Fruit fly (Drosophila melanogaster) whole organism, embryonic: ENCODE results near the gene ArfGAP1.
A peak's percentile ranks its signal among the peaks of the same experiment; 100 is the strongest.

ENCODE experiments used
- CG10366 ChIP-seq: fragments of 200-800 bp; sonication (Bioruptor generic); IDR thresholded peaks from 2 replicates; pipeline ENCODE4 v1.3.6; 2022; ENCODE audit warnings: missing biosample characterization, missing genetic modification characterization
- CG11696 ChIP-seq: fragments of 200-800 bp; sonication (Bioruptor generic); IDR thresholded peaks from 2 replicates; pipeline ENCODE4 v1.3.6; 2022; ENCODE audit warnings: missing biosample characterization, missing genetic modification characterization
- CG12071 ChIP-seq: fragments of 200-800 bp; sonication (Bioruptor generic); optimal IDR thresholded peaks from 3 replicates; lab custom pipeline; 2018; ENCODE audit warnings: missing biosample characterization, mild to moderate bottlenecking, missing genetic modification characterization
- CG13287 ChIP-seq: fragments of 200-800 bp; sonication (Bioruptor generic); IDR thresholded peaks from 2 replicates; pipeline ENCODE4 v1.3.6; 2022; ENCODE audit warnings: missing biosample characterization, missing genetic modification characterization; ENCODE audit not compliant: partially characterized antibody
- CG13775 ChIP-seq: fragments of 200-800 bp; sonication (Bioruptor generic); optimal IDR thresholded peaks from 3 replicates; lab custom pipeline; 2017; ENCODE audit warnings: missing biosample characterization, mild to moderate bottlenecking, missing genetic modification characterization
- CG14667 ChIP-seq: fragments of 200-800 bp; sonication (Bioruptor generic); IDR thresholded peaks from 2 replicates; pipeline ENCODE4 v1.3.6; 2022; ENCODE audit warnings: missing biosample characterization, missing genetic modification characterization
- CG15269 ChIP-seq: fragments of 200-800 bp; sonication (Bioruptor generic); optimal IDR thresholded peaks from 2 replicates; lab custom pipeline; 2018; ENCODE audit warnings: missing biosample characterization, mild to moderate bottlenecking, missing genetic modification characterization, moderate library complexity
- CG1647 ChIP-seq: fragments of 200-800 bp; sonication (Bioruptor generic); optimal IDR thresholded peaks from 3 replicates; lab custom pipeline; 2016; ENCODE audit warnings: missing biosample characterization, missing genetic modification characterization
- CG17186 ChIP-seq: fragments of 200-800 bp; sonication (Bioruptor generic); optimal IDR thresholded peaks from 3 replicates; lab custom pipeline; 2017; ENCODE audit warnings: missing biosample characterization, missing genetic modification reagents, missing genetic modification characterization
- CG17359 ChIP-seq: fragments of 200-800 bp; sonication (Bioruptor generic); optimal IDR thresholded peaks from 3 replicates; lab custom pipeline; 2018; ENCODE audit warnings: missing biosample characterization, mild to moderate bottlenecking, missing genetic modification characterization, moderate library complexity
- CG17612 ChIP-seq: fragments of 200-800 bp; sonication (Bioruptor generic); IDR thresholded peaks from 2 replicates; pipeline ENCODE4 v1.3.6; 2022; ENCODE audit warnings: missing biosample characterization, missing genetic modification characterization
- CG18011 ChIP-seq: fragments of 200-800 bp; sonication (Bioruptor generic); optimal IDR thresholded peaks from 2 replicates; lab custom pipeline; 2017; ENCODE audit warnings: missing biosample characterization, missing genetic modification characterization, mild to moderate bottlenecking, moderate library complexity, missing genotype
- CG18619 ChIP-seq: fragments of 200-800 bp; sonication (Bioruptor generic); optimal IDR thresholded peaks from 3 replicates; lab custom pipeline; 2017; ENCODE audit warnings: missing biosample characterization, mild to moderate bottlenecking, missing genetic modification characterization
- CG3163 ChIP-seq: fragments of 200-800 bp; sonication (Bioruptor generic); optimal IDR thresholded peaks from 3 replicates; lab custom pipeline; 2016; ENCODE audit warnings: missing biosample characterization, missing genetic modification characterization
- CG4328 ChIP-seq: fragments of 200-800 bp; sonication (Bioruptor generic); optimal IDR thresholded peaks from 3 replicates; lab custom pipeline; 2017; ENCODE audit warnings: missing biosample characterization, missing genetic modification reagents, missing genetic modification characterization
- CG4707 ChIP-seq: fragments of 200-800 bp; sonication (Bioruptor generic); optimal IDR thresholded peaks from 2 replicates; lab custom pipeline; 2018; ENCODE audit warnings: missing biosample characterization, mild to moderate bottlenecking, missing genetic modification characterization, moderate library complexity
- CG7987 ChIP-seq: fragments of 200-800 bp; sonication (Bioruptor generic); optimal IDR thresholded peaks from 2 replicates; lab custom pipeline; 2018; ENCODE audit warnings: missing biosample characterization, mild to moderate bottlenecking, missing genetic modification characterization, moderate library complexity
- Dfd ChIP-seq, 2 experiments: fragments of >200 bp; optimal IDR thresholded peaks; 2 replicates each; lab custom pipeline; 2017; ENCODE audit warnings: missing biosample characterization in 2 of 2, missing genetic modification characterization in 2 of 2
- Eip74EF ChIP-seq, 2 experiments: fragments of 200-800 bp in 1 of 2; fragments of >200 bp in 1 of 2; sonication (Bioruptor generic) in 1 of 2; optimal IDR thresholded peaks; 2 replicates each; lab custom pipeline; 2017 to 2019; ENCODE audit warnings: missing biosample characterization in 2 of 2, missing genetic modification characterization in 2 of 2, mild to moderate bottlenecking in 1 of 2, moderate library complexity in 1 of 2
- Gsc ChIP-seq: fragments of 200-800 bp; sonication (Bioruptor generic); IDR thresholded peaks from 2 replicates; pipeline ENCODE4 v1.3.6; 2022; ENCODE audit warnings: missing biosample characterization, missing genetic modification characterization
- Lhr ChIP-seq: fragments of 200-800 bp; sonication (Bioruptor generic); optimal IDR thresholded peaks from 3 replicates; lab custom pipeline; 2017; ENCODE audit warnings: mild to moderate bottlenecking, missing biosample characterization, missing genetic modification reagents, missing genetic modification characterization
- NC2α ChIP-seq: fragments of 200-800 bp; sonication (Bioruptor generic); optimal IDR thresholded peaks from 2 replicates; lab custom pipeline; 2016; ENCODE audit warnings: missing biosample characterization, missing genetic modification characterization
- Neu2 ChIP-seq: fragments of 200-800 bp; sonication (Bioruptor generic); optimal IDR thresholded peaks from 3 replicates; lab custom pipeline; 2016; ENCODE audit warnings: missing biosample characterization, missing genetic modification characterization, borderline replicate concordance
- Rx ChIP-seq: fragments of 200-800 bp; sonication (Bioruptor generic); IDR thresholded peaks from 2 replicates; pipeline ENCODE4 v1.3.6; 2022; ENCODE audit warnings: missing biosample characterization, missing genetic modification characterization
- Taf1 ChIP-seq: fragments of 200-800 bp; sonication (Bioruptor generic); IDR thresholded peaks from 2 replicates; pipeline ENCODE4 v1.3.6; 2022; ENCODE audit warnings: missing biosample characterization, missing genetic modification characterization
- Vsx1 ChIP-seq: fragments of 200-800 bp; sonication (Bioruptor generic); optimal IDR thresholded peaks from 2 replicates; lab custom pipeline; 2017; ENCODE audit warnings: missing biosample characterization, mild to moderate bottlenecking, missing genetic modification characterization, missing genetic modification reagents
- Xrp1 ChIP-seq: fragments of 200-800 bp; sonication (Bioruptor generic); IDR thresholded peaks from 2 replicates; pipeline ENCODE4 v1.3.6; 2022; ENCODE audit warnings: missing biosample characterization, missing genetic modification characterization
- ab ChIP-seq: fragments of 200-800 bp; sonication (Bioruptor generic); optimal IDR thresholded peaks from 2 replicates; lab custom pipeline; 2016; ENCODE audit warnings: missing biosample characterization, missing genetic modification characterization
- cg ChIP-seq: fragments of 200-800 bp; sonication (Bioruptor generic); optimal IDR thresholded peaks from 3 replicates; lab custom pipeline; 2019; ENCODE audit warnings: missing biosample characterization, mild to moderate bottlenecking, missing genetic modification characterization, moderate library complexity
- crp ChIP-seq, 2 experiments: fragments of 200-800 bp; sonication (Bioruptor generic); optimal IDR thresholded peaks; 2 replicates in 1 of 2; 3 replicates in 1 of 2; lab custom pipeline; 2017; ENCODE audit warnings: missing biosample characterization in 2 of 2, missing genetic modification characterization in 2 of 2, mild to moderate bottlenecking in 1 of 2, moderate library complexity in 1 of 2
- danr ChIP-seq: fragments of 200-800 bp; sonication (Bioruptor generic); IDR thresholded peaks from 2 replicates; pipeline ENCODE4 v1.3.6; 2022; ENCODE audit warnings: missing biosample characterization, missing genetic modification characterization
- dati ChIP-seq: fragments of 200-800 bp; sonication (Bioruptor generic); IDR thresholded peaks from 2 replicates; pipeline ENCODE4 v1.3.6; 2022; ENCODE audit warnings: missing biosample characterization, missing genetic modification characterization
- dimm ChIP-seq: fragments of 200-800 bp; sonication (Bioruptor generic); IDR thresholded peaks from 2 replicates; pipeline ENCODE4 v1.3.6; 2022; ENCODE audit warnings: missing biosample characterization, missing genetic modification characterization
- ham ChIP-seq: fragments of 200-800 bp; sonication (Bioruptor generic); IDR thresholded peaks from 2 replicates; pipeline ENCODE4 v1.3.6; 2022; ENCODE audit warnings: missing biosample characterization, missing genetic modification characterization
- hb ChIP-seq: fragments of 200-800 bp; sonication (Bioruptor generic); IDR thresholded peaks from 3 replicates; pipeline ENCODE4 v1.3.6; 2022; ENCODE audit warnings: missing biosample characterization, missing genetic modification characterization; ENCODE audit not compliant: partially characterized antibody
- her ChIP-seq: fragments of 200-800 bp; sonication (Bioruptor generic); optimal IDR thresholded peaks from 2 replicates; lab custom pipeline; 2016; ENCODE audit warnings: missing biosample characterization, missing genetic modification characterization
- insv ChIP-seq, 2 experiments: fragments of 200-800 bp; sonication (Bioruptor generic); optimal IDR thresholded peaks; 3 replicates each; lab custom pipeline; 2016 to 2018; ENCODE audit warnings: missing biosample characterization in 2 of 2, missing genetic modification characterization in 2 of 2
- inv ChIP-seq: fragments of 200-800 bp; sonication (Bioruptor generic); IDR thresholded peaks from 2 replicates; pipeline ENCODE4 v1.3.6; 2022; ENCODE audit warnings: missing biosample characterization, missing genetic modification characterization; ENCODE audit not compliant: partially characterized antibody
- ken ChIP-seq: fragments of 200-800 bp; sonication (Bioruptor generic); IDR thresholded peaks from 3 replicates; pipeline ENCODE4 v1.3.6; 2022; ENCODE audit warnings: missing biosample characterization, missing genetic modification characterization
- knrl ChIP-seq: fragments of 200-800 bp; sonication (Bioruptor generic); IDR thresholded peaks from 3 replicates; pipeline ENCODE4 v1.3.6; 2022; ENCODE audit warnings: missing biosample characterization, missing genetic modification characterization; ENCODE audit not compliant: partially characterized antibody
- lilli ChIP-seq: fragments of 200-800 bp; sonication (Bioruptor generic); optimal IDR thresholded peaks from 3 replicates; lab custom pipeline; 2016; ENCODE audit warnings: missing biosample characterization, missing genetic modification characterization
- lov ChIP-seq, 2 experiments: fragments of 200-800 bp in 1 of 2; fragments of >200 bp in 1 of 2; sonication (Bioruptor generic) in 1 of 2; IDR thresholded peaks in 1 of 2; optimal IDR thresholded peaks in 1 of 2; 2 replicates in 1 of 2; 3 replicates in 1 of 2; pipeline versions ENCODE4 v1.3.6 to Lab custom; 2017 to 2022; ENCODE audit warnings: missing biosample characterization in 1 of 2, missing genetic modification characterization in 1 of 2
- shn ChIP-seq: fragments of 200-800 bp; sonication (Bioruptor generic); optimal IDR thresholded peaks from 3 replicates; lab custom pipeline; 2016; ENCODE audit warnings: missing biosample characterization, missing genetic modification characterization
- sim ChIP-seq: fragments of 200-800 bp; sonication (Bioruptor generic); IDR thresholded peaks from 2 replicates; pipeline ENCODE4 v1.3.6; 2022; ENCODE audit warnings: missing biosample characterization, missing genetic modification characterization
- so ChIP-seq: fragments of 200-800 bp; sonication (Bioruptor generic); IDR thresholded peaks from 3 replicates; pipeline ENCODE4 v1.3.6; 2022; ENCODE audit warnings: missing biosample characterization, missing genetic modification characterization
- tll ChIP-seq, 2 experiments: fragments of 200-800 bp in 1 of 2; fragments of >200 bp in 1 of 2; sonication (Bioruptor generic) in 1 of 2; optimal IDR thresholded peaks; 2 replicates each; lab custom pipeline; 2017 to 2019; ENCODE audit warnings: missing biosample characterization in 2 of 2, missing genetic modification characterization in 2 of 2, mild to moderate bottlenecking in 1 of 2, moderate library complexity in 1 of 2
- unc-4 ChIP-seq: fragments of 200-800 bp; sonication (Bioruptor generic); IDR thresholded peaks from 2 replicates; pipeline ENCODE4 v1.3.6; 2022; ENCODE audit warnings: missing biosample characterization, missing genetic modification characterization; ENCODE audit not compliant: partially characterized antibody

The ArfGAP1 gene

dm6 chr3L:12408513-12409320 lies 8.7 kb downstream of the ArfGAP1 start (continued):
- TF ChIP-seq CG17612 (GFP tag; lab: Robert Waterston, UW) (no peak), tll (GFP tag; optimal IDR thresholded peaks at IDR 0.05; lab: Kevin White, UChicago) (no peak), insv (GFP tag; optimal IDR thresholded peaks at IDR 0.05; lab: Kevin White, UChicago) (no peak), Dfd (GFP tag; optimal IDR thresholded peaks at IDR 0.05; lab: Kevin White, UChicago) (no peak), ham (GFP tag; lab: Robert Waterston, UW) (no peak), Lhr (GFP tag; lab: Kevin White, UChicago) (no peak), Neu2 (no peak), dimm (GFP tag; lab: Robert Waterston, UW) (no peak), Eip74EF (GFP tag; optimal IDR thresholded peaks at IDR 0.05; lab: Kevin White, UChicago) (peak in 1 of 2 experiments; percentile 36), knrl (GFP tag; lab: Robert Waterston, UW) (no peak), CG4328 (GFP tag; lab: Kevin White, UChicago) (peak; percentile 38), CG18619 (peak; percentile 0), so (GFP tag; lab: Robert Waterston, UW) (peak; percentile 44; the same call in 1 of the 3 replicates), crp (GFP tag; optimal IDR thresholded peaks at IDR 0.05; lab: Kevin White, UChicago) (no peak), CG10366 (peak; percentile 47; the same call in 1 of the 2 replicates), CG15269 (tag; lab: Kevin White, UChicago) (peak; percentile 44), Gsc (GFP tag; lab: Robert Waterston, UW) (no peak), danr (no peak), ken (peak; percentile 31; the same call in 1 of the 3 replicates), CG1647 (GFP tag; lab: Kevin White, UChicago) (no peak), CG17359 (tag; lab: Kevin White, UChicago) (peak; percentile 32), CG18011 (no peak), shn (GFP tag; lab: Kevin White, UChicago) (no peak), cg (GFP tag; lab: Kevin White, UChicago) (no peak), sim (GFP tag; lab: Robert Waterston, UW) (no peak), unc-4 (GFP tag; lab: Robert Waterston, UW) (peak; percentile 25; the same call in 1 of the 2 replicates), CG4707 (GFP tag; lab: Kevin White, UChicago) (no peak), Xrp1 (GFP tag; lab: Robert Waterston, UW) (no peak), inv (GFP tag; lab: Robert Waterston, UW) (peak; percentile 7; the same call in 1 of the 2 replicates), dati (no peak), CG13287 (GFP tag; lab: Robert Waterston, UW) (peak; percentile 50; the same call in 1 of the 2 replicates), NC2α (no peak), CG7987 (GFP tag; lab: Kevin White, UChicago) (peak; percentile 54), hb (GFP tag; lab: Robert Waterston, UW) (no peak), lov (optimal IDR thresholded peaks at IDR 0.05; lab: Kevin White, UChicago) (no peak), lov (GFP tag; IDR thresholded peaks at IDR 0.05; lab: Robert Waterston, UW) (no peak), CG3163 (GFP tag; lab: Kevin White, UChicago) (peak; percentile 38), Taf1 (GFP tag; lab: Robert Waterston, UW) (peak; percentile 5; the same call in 1 of the 2 replicates), Rx (GFP tag; lab: Robert Waterston, UW) (no peak), Vsx1 (GFP tag; lab: Kevin White, UChicago) (peak; percentile 70), ab (GFP tag; lab: Kevin White, UChicago) (no peak), CG12071 (GFP tag; lab: Kevin White, UChicago) (peak; percentile 41), her (GFP tag; lab: Kevin White, UChicago) (no peak), CG13775 (GFP tag; lab: Kevin White, UChicago) (peak; percentile 21), CG14667 (GFP tag; lab: Robert Waterston, UW) (no peak), CG17186 (GFP tag; lab: Kevin White, UChicago) (no peak), CG11696 (no peak), lilli (GFP tag; lab: Kevin White, UChicago) (peak; percentile 26)
